Worm (Caenorhabditis elegans) whole organism, L4 larva: ENCODE data around the gene str-158.

Source experiments
- T26A8.4 ChIP-seq: fragments of 200-800 bp; sonication (Bioruptor generic); IDR thresholded peaks from 2 replicates; pipeline ENCODE4 v1.3.6; 2022; ENCODE audit warnings: missing genetic modification characterization, missing compliant biosample characterization
- ama-1 ChIP-seq: fragments of 150-350 bp; optimal IDR thresholded peaks from 2 replicates; lab custom pipeline; 2014; ENCODE audit warnings: inconsistent platforms, mixed read lengths
- ces-1 ChIP-seq: fragments of 150-350 bp; sonication (generic microtip); optimal IDR thresholded peaks from 4 replicates; lab custom pipeline; 2014; ENCODE audit warnings: missing biosample characterization, missing genetic modification reagents, missing genetic modification characterization
- jun-1 ChIP-seq: fragments of 150-350 bp; optimal IDR thresholded peaks from 2 replicates; lab custom pipeline; 2014; ENCODE audit warnings: missing biosample characterization, missing genetic modification reagents, missing genetic modification characterization
- lsy-2 ChIP-seq, 2 experiments: fragments of 150-350 bp in 1 of 2; sonication (generic microtip) in 1 of 2; optimal IDR thresholded peaks; 2 replicates each; lab custom pipeline; 2014 to 2017; ENCODE audit warnings: missing biosample characterization in 2 of 2, missing genetic modification characterization in 2 of 2
- nhr-28 ChIP-seq: fragments of 150-350 bp; optimal IDR thresholded peaks from 2 replicates; lab custom pipeline; 2014; ENCODE audit warnings: missing biosample characterization, missing genetic modification characterization
- nhr-42 ChIP-seq: fragments of 200-800 bp; sonication (Bioruptor generic); IDR thresholded peaks from 2 replicates; pipeline ENCODE4 v1.3.6; 2022; ENCODE audit warnings: missing genetic modification characterization, missing compliant biosample characterization
- pha-4 ChIP-seq, 2 experiments: fragments of 150-350 bp in 1 of 2; fragments of 200-800 bp in 1 of 2; sonication (Bioruptor generic) in 1 of 2; IDR thresholded peaks in 1 of 2; optimal IDR thresholded peaks in 1 of 2; 2 replicates each; pipeline versions ENCODE4 v1.3.6 to Lab custom; 2014 to 2022; ENCODE audit warnings: missing genetic modification characterization in 2 of 2, missing genetic modification reagents in 2 of 2, missing biosample characterization in 1 of 2, missing compliant biosample characterization in 1 of 2
- skn-1 ChIP-seq: fragments of 150-350 bp; optimal IDR thresholded peaks from 2 replicates; lab custom pipeline; 2014; ENCODE audit warnings: missing biosample characterization, missing genetic modification characterization
- zag-1 ChIP-seq: fragments of 150-350 bp; optimal IDR thresholded peaks from 2 replicates; lab custom pipeline; 2014; ENCODE audit warnings: missing biosample characterization, missing genetic modification characterization
- zfp-2 ChIP-seq: sonication (generic microtip); optimal IDR thresholded peaks from 2 replicates; lab custom pipeline; 2016; ENCODE audit warnings: mild to moderate bottlenecking, missing genetic modification characterization, missing compliant biosample characterization

- TF ChIP-seq ama-1 (lab: Kevin White, UChicago): no peak
- TF ChIP-seq zfp-2: no peak
- TF ChIP-seq ces-1 (GFP tag; lab: Kevin White, UChicago): no peak
- no peak for TF ChIP-seq lsy-2 (tag; optimal IDR thresholded peaks at IDR 0.05; lab: Kevin White, UChicago)
- no peak for TF ChIP-seq jun-1 (tag; lab: Kevin White, UChicago)
- no peak for TF ChIP-seq zag-1
- no peak for TF ChIP-seq skn-1 (tag; lab: Kevin White, UChicago)
- TF ChIP-seq T26A8.4 (GFP tag; lab: Robert Waterston, UW): no peak
- no peak for TF ChIP-seq nhr-42 (GFP tag; lab: Robert Waterston, UW)
- TF ChIP-seq nhr-28 (tag; lab: Kevin White, UChicago): no peak
- TF ChIP-seq pha-4 (GFP tag; IDR thresholded peaks at IDR 0.05; lab: Robert Waterston, UW): no peak
- no peak for TF ChIP-seq pha-4 (tag; optimal IDR thresholded peaks at IDR 0.05; lab: Kevin White, UChicago)
Observed at ce11 chrIV:4960623-4961022, 42.7 kb downstream of the str-158 start, which contains the start of gene str-164.
